Worm (Caenorhabditis elegans) whole organism, L4/young adult: ENCODE measurements around the gene cwc-15.

Experiments used
- W03F9.2 ChIP-seq: fragments of 150-350 bp; optimal IDR thresholded peaks from 2 replicates; lab custom pipeline; 2014; ENCODE audit warnings: missing biosample characterization, missing genetic modification characterization
- dao-5 ChIP-seq: sonication (generic microtip); optimal IDR thresholded peaks from 2 replicates; lab custom pipeline; 2016; ENCODE audit warnings: missing genotype, missing genetic modification characterization, moderate library complexity, missing compliant biosample characterization
- him-1 ChIP-seq: sonication (generic microtip); optimal IDR thresholded peaks from 2 replicates; lab custom pipeline; 2016; ENCODE audit warnings: missing genotype, missing genetic modification reagents, missing genetic modification characterization, missing compliant biosample characterization

ce11 chrV:16033491-16033890 lies 10.3 kb downstream of the cwc-15 start:
- TF ChIP-seq him-1, result no peak
- TF ChIP-seq W03F9.2 (tag; lab: Kevin White, UChicago), result no peak
- no peak for TF ChIP-seq dao-5 (tag; lab: Kevin White, UChicago)
